Worm (Caenorhabditis elegans) whole organism, young adult: ENCODE data around the gene ari-2.

ENCODE experiments used
- B0019.2 ChIP-seq: fragments of 200-800 bp; sonication (Bioruptor generic); conservative IDR thresholded peaks from 2 replicates; pipeline ENCODE4 v1.3.6; 2022; ENCODE audit warnings: missing genetic modification reagents, missing genetic modification characterization, missing compliant biosample characterization
- B0336.3 ChIP-seq: fragments of 200-800 bp; sonication (Bioruptor generic); IDR thresholded peaks from 2 replicates; pipeline ENCODE4 v1.3.6; 2022; ENCODE audit warnings: missing genetic modification characterization, missing compliant biosample characterization
- D2030.7 ChIP-seq: fragments of 200-800 bp; sonication (Bioruptor generic); IDR thresholded peaks from 2 replicates; pipeline ENCODE4 v1.3.6; 2022; ENCODE audit warnings: missing genetic modification reagents, missing genetic modification characterization, missing compliant biosample characterization
- F37B4.10 ChIP-seq: fragments of 200-800 bp; sonication (Bioruptor generic); IDR thresholded peaks from 2 replicates; pipeline ENCODE4 v1.3.6; 2022; ENCODE audit warnings: missing genetic modification characterization, missing compliant biosample characterization
- F52B5.7 ChIP-seq: sonication (generic microtip); optimal IDR thresholded peaks from 2 replicates; lab custom pipeline; 2016; ENCODE audit warnings: mild to moderate bottlenecking, missing genetic modification characterization, missing compliant biosample characterization
- F57A8.1 ChIP-seq: fragments of 200-800 bp; sonication (Bioruptor generic); optimal IDR thresholded peaks from 2 replicates; lab custom pipeline; 2018; ENCODE audit warnings: mild to moderate bottlenecking, missing genetic modification characterization, moderate library complexity, missing compliant biosample characterization
- K12H6.12 ChIP-seq: fragments of 200-800 bp; sonication (Bioruptor generic); optimal IDR thresholded peaks from 2 replicates; lab custom pipeline; 2018; ENCODE audit warnings: mild to moderate bottlenecking, missing genetic modification characterization, missing compliant biosample characterization
- Y53G8AR.9 ChIP-seq: fragments of 200-800 bp; sonication (Bioruptor generic); conservative IDR thresholded peaks from 2 replicates; pipeline ENCODE4 v1.3.6; 2022; ENCODE audit warnings: missing genetic modification reagents, missing genetic modification characterization, missing compliant biosample characterization
- Y67H2A.10 ChIP-seq: fragments of 200-800 bp; sonication (Bioruptor generic); conservative IDR thresholded peaks from 2 replicates; pipeline ENCODE4 v1.3.6; 2022; ENCODE audit warnings: missing genetic modification reagents, missing genetic modification characterization, missing compliant biosample characterization
- Y79H2A.3 ChIP-seq: fragments of 200-800 bp; sonication (Bioruptor generic); conservative IDR thresholded peaks from 2 replicates; pipeline ENCODE4 v1.3.6; 2022; ENCODE audit warnings: missing genetic modification reagents, missing genetic modification characterization, missing compliant biosample characterization
- aptf-2 ChIP-seq: fragments of 200-800 bp; sonication (Bioruptor generic); conservative IDR thresholded peaks from 2 replicates; pipeline ENCODE4 v1.3.6; 2022; ENCODE audit warnings: missing genetic modification reagents, missing genetic modification characterization, missing compliant biosample characterization
- atf-7 ChIP-seq: sonication (generic microtip); optimal IDR thresholded peaks from 2 replicates; lab custom pipeline; 2017; ENCODE audit warnings: mild to moderate bottlenecking, missing genetic modification characterization, missing compliant biosample characterization
- athp-1 ChIP-seq: sonication (generic microtip); optimal IDR thresholded peaks from 2 replicates; lab custom pipeline; 2017; ENCODE audit warnings: mild to moderate bottlenecking, missing genetic modification characterization, missing compliant biosample characterization
- attf-5 ChIP-seq: fragments of 200-800 bp; sonication (Bioruptor generic); optimal IDR thresholded peaks from 2 replicates; lab custom pipeline; 2018; ENCODE audit warnings: mild to moderate bottlenecking, missing genetic modification characterization, missing compliant biosample characterization
- attf-6 ChIP-seq: fragments of 200-800 bp; sonication (Bioruptor generic); IDR thresholded peaks from 2 replicates; pipeline ENCODE4 v1.3.6; 2022; ENCODE audit warnings: missing genetic modification reagents, missing genetic modification characterization, missing compliant biosample characterization
- bed-2 ChIP-seq: fragments of 200-800 bp; sonication (Bioruptor generic); IDR thresholded peaks from 2 replicates; pipeline ENCODE4 v1.3.6; 2022; ENCODE audit warnings: missing genetic modification reagents, missing genetic modification characterization, missing compliant biosample characterization
- cebp-1 ChIP-seq, 2 experiments: fragments of 200-800 bp in 1 of 2; sonication (Bioruptor generic) in 1 of 2; sonication (generic microtip) in 1 of 2; IDR thresholded peaks in 1 of 2; optimal IDR thresholded peaks in 1 of 2; 2 replicates each; pipeline versions ENCODE4 v1.3.6 to Lab custom; 2017 to 2022; ENCODE audit warnings: missing compliant biosample characterization in 2 of 2, missing genetic modification characterization in 2 of 2, mild to moderate bottlenecking in 1 of 2, missing genetic modification reagents in 1 of 2, moderate library complexity in 1 of 2
- ceh-100 ChIP-seq: fragments of 200-800 bp; sonication (Bioruptor generic); IDR thresholded peaks from 2 replicates; pipeline ENCODE4 v1.3.6; 2022; ENCODE audit warnings: missing genetic modification reagents, missing genetic modification characterization, missing compliant biosample characterization
- ceh-79 ChIP-seq: sonication (generic microtip); optimal IDR thresholded peaks from 2 replicates; lab custom pipeline; 2017; ENCODE audit warnings: mild to moderate bottlenecking, missing genetic modification characterization, missing compliant biosample characterization
- ceh-91 ChIP-seq: fragments of 200-800 bp; sonication (Bioruptor generic); IDR thresholded peaks from 2 replicates; pipeline ENCODE4 v1.3.6; 2022; ENCODE audit warnings: missing genetic modification reagents, missing genetic modification characterization, missing compliant biosample characterization
- dpl-1 ChIP-seq: fragments of 150-350 bp; optimal IDR thresholded peaks from 2 replicates; lab custom pipeline; 2014; ENCODE audit warnings: missing biosample characterization, missing genetic modification reagents, missing genetic modification characterization
- efl-1 ChIP-seq: fragments of 150-350 bp; optimal IDR thresholded peaks from 2 replicates; lab custom pipeline; 2014; ENCODE audit warnings: missing biosample characterization, missing genetic modification reagents, missing genetic modification characterization
- fkh-3 ChIP-seq: sonication (generic microtip); optimal IDR thresholded peaks from 2 replicates; lab custom pipeline; 2016; ENCODE audit warnings: mild to moderate bottlenecking, missing genetic modification characterization, missing compliant biosample characterization
- him-1 ChIP-seq: sonication (generic microtip); optimal IDR thresholded peaks from 2 replicates; lab custom pipeline; 2016; ENCODE audit warnings: missing genotype, missing genetic modification reagents, missing genetic modification characterization, missing compliant biosample characterization
- hmg-1.2 ChIP-seq: fragments of 200-800 bp; sonication (Bioruptor generic); IDR thresholded peaks from 2 replicates; pipeline ENCODE4 v1.3.6; 2022; ENCODE audit warnings: missing genetic modification reagents, missing genetic modification characterization, missing compliant biosample characterization
- lir-1 ChIP-seq: fragments of 200-800 bp; sonication (Bioruptor generic); conservative IDR thresholded peaks from 2 replicates; pipeline ENCODE4 v1.3.6; 2022; ENCODE audit warnings: missing genetic modification reagents, missing genetic modification characterization, missing compliant biosample characterization
- lsl-1 ChIP-seq: fragments of 200-800 bp; sonication (Bioruptor generic); optimal IDR thresholded peaks from 2 replicates; lab custom pipeline; 2018; ENCODE audit warnings: mild to moderate bottlenecking, missing genetic modification characterization, moderate library complexity, missing compliant biosample characterization
- lsy-27 ChIP-seq: sonication (generic microtip); optimal IDR thresholded peaks from 2 replicates; lab custom pipeline; 2017; ENCODE audit warnings: missing genetic modification characterization, mild to moderate bottlenecking, missing compliant biosample characterization, antibody characterized with exemption, missing genotype, borderline replicate concordance; ENCODE audit not compliant: insufficient read depth
- madf-10 ChIP-seq: sonication (generic microtip); optimal IDR thresholded peaks from 2 replicates; lab custom pipeline; 2016; ENCODE audit warnings: mild to moderate bottlenecking, missing genetic modification characterization, missing compliant biosample characterization
- madf-8 ChIP-seq: fragments of 200-800 bp; sonication (Bioruptor generic); conservative IDR thresholded peaks from 2 replicates; pipeline ENCODE4 v1.3.6; 2022; ENCODE audit warnings: missing genetic modification reagents, missing genetic modification characterization, missing compliant biosample characterization
- mcd-1 ChIP-seq: fragments of 200-800 bp; sonication (Bioruptor generic); IDR thresholded peaks from 2 replicates; pipeline ENCODE4 v1.3.6; 2022; ENCODE audit warnings: missing genetic modification reagents, missing genetic modification characterization, missing compliant biosample characterization
- mel-28 ChIP-seq: sonication (generic microtip); optimal IDR thresholded peaks from 2 replicates; lab custom pipeline; 2016; ENCODE audit warnings: borderline replicate concordance, mild to moderate bottlenecking, missing genetic modification characterization, missing compliant biosample characterization
- mes-4 ChIP-seq: sonication (generic microtip); optimal IDR thresholded peaks from 2 replicates; lab custom pipeline; 2016; ENCODE audit warnings: missing genotype, missing genetic modification characterization, missing compliant biosample characterization
- mxl-1 ChIP-seq: sonication (generic microtip); optimal IDR thresholded peaks from 2 replicates; lab custom pipeline; 2016; ENCODE audit warnings: missing genetic modification characterization, missing compliant biosample characterization
- nfyb-1 ChIP-seq: fragments of 200-800 bp; sonication (Bioruptor generic); IDR thresholded peaks from 2 replicates; pipeline ENCODE4 v1.3.6; 2022; ENCODE audit warnings: missing genetic modification reagents, missing genetic modification characterization, missing compliant biosample characterization
- pbrm-1 ChIP-seq: fragments of 200-800 bp; sonication (Bioruptor generic); IDR thresholded peaks from 2 replicates; pipeline ENCODE4 v1.3.6; 2022; ENCODE audit warnings: missing genetic modification reagents, missing genetic modification characterization, missing compliant biosample characterization
- pha-4 ChIP-seq: fragments of 150-350 bp; sonication (generic microtip); optimal IDR thresholded peaks from 2 replicates; lab custom pipeline; 2014; ENCODE audit warnings: missing biosample characterization, missing genetic modification reagents, missing genetic modification characterization
- rec-8 ChIP-seq, 2 experiments: sonication (generic microtip); optimal IDR thresholded peaks; 2 replicates each; lab custom pipeline; 2016; ENCODE audit warnings: mild to moderate bottlenecking in 2 of 2, missing genetic modification characterization in 2 of 2, missing genetic modification reagents in 2 of 2, missing genotype in 2 of 2, missing biosample characterization in 1 of 2, missing compliant biosample characterization in 1 of 2, moderate library complexity in 1 of 2
- snpc-3.4 ChIP-seq: sonication (generic microtip); optimal IDR thresholded peaks from 2 replicates; lab custom pipeline; 2017; ENCODE audit warnings: missing genetic modification characterization, mild to moderate bottlenecking, missing compliant biosample characterization, antibody characterized with exemption, moderate library complexity, missing genotype, missing genetic modification reagents
- tbp1 ChIP-seq: fragments of 200-800 bp; sonication (Bioruptor generic); optimal IDR thresholded peaks from 2 replicates; lab custom pipeline; 2018; ENCODE audit warnings: mild to moderate bottlenecking, missing genetic modification characterization, missing compliant biosample characterization
- tbx-9 ChIP-seq: sonication (generic microtip); optimal IDR thresholded peaks from 2 replicates; lab custom pipeline; 2016; ENCODE audit warnings: borderline replicate concordance, missing genetic modification characterization, inconsistent platforms, missing compliant biosample characterization
- tlf-1 ChIP-seq: fragments of 200-800 bp; sonication (Bioruptor generic); optimal IDR thresholded peaks from 2 replicates; lab custom pipeline; 2018; ENCODE audit warnings: mild to moderate bottlenecking, missing genetic modification characterization, missing compliant biosample characterization
- unc-130 ChIP-seq: sonication (generic microtip); optimal IDR thresholded peaks from 2 replicates; lab custom pipeline; 2016; ENCODE audit warnings: missing genetic modification reagents, missing genetic modification characterization, missing compliant biosample characterization
- xnd-1 ChIP-seq: sonication (generic microtip); optimal IDR thresholded peaks from 2 replicates; lab custom pipeline; 2016; ENCODE audit warnings: missing genotype, missing genetic modification reagents, missing genetic modification characterization, missing compliant biosample characterization
- ztf-18 ChIP-seq: sonication (generic microtip); optimal IDR thresholded peaks from 2 replicates; lab custom pipeline; 2016; ENCODE audit warnings: missing genotype, mild to moderate bottlenecking, missing genetic modification characterization, missing compliant biosample characterization
- ztf-22 ChIP-seq: fragments of 200-800 bp; sonication (Bioruptor generic); optimal IDR thresholded peaks from 2 replicates; lab custom pipeline; 2018; ENCODE audit warnings: mild to moderate bottlenecking, missing genetic modification characterization, moderate library complexity, missing compliant biosample characterization
- ztf-25 ChIP-seq: fragments of 200-800 bp; sonication (Bioruptor generic); IDR thresholded peaks from 2 replicates; pipeline ENCODE4 v1.3.6; 2022; ENCODE audit warnings: missing genetic modification reagents, missing genetic modification characterization, missing compliant biosample characterization

Gene ari-2

DNA sequence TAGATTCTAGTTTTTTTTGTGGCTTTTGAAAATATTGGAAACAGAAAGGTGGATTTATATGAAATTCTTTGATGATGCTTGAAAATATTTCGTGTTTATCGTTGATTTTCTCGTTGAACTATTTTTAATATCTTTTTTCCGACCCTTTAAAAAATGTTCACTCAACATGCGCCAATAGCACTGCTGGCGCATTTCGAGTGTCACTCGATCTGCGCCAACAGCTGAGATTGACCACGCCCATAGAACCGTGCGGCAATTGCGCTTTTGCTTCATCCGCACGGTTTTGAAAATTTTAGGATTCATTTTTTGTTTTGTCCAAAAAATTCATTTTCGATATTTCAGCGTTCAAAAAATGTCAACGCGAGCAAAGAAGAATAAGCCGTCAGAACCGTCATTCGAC lies 9.6 kb upstream of the ari-2 start, which contains the start of gene tebp-2 (continued):
- TF ChIP-seq lsl-1 (GFP tag; lab: Kevin White, UChicago) (peak; percentile 67), Y53G8AR.9 (GFP tag; lab: Robert Waterston, UW) (peak; percentile 39; the same call in 1 of the 2 replicates), lsy-27 (tag; lab: Kevin White, UChicago) (no peak), nfyb-1 (GFP tag; lab: Robert Waterston, UW) (0 out of 2 replicates have a peak, but pooled peaks have one; percentile 38), ceh-91 (GFP tag; lab: Robert Waterston, UW) (peak; percentile 39; the same call in 1 of the 2 replicates), mcd-1 (peak; percentile 62), F57A8.1 (GFP tag; lab: Kevin White, UChicago) (no peak), fkh-3 (peak; percentile 43), mes-4 (tag; lab: Kevin White, UChicago) (peak; percentile 9), aptf-2 (GFP tag; lab: Robert Waterston, UW) (0 out of 2 replicates have a peak, but pooled peaks have one; percentile 34), efl-1 (peak; percentile 43), ceh-79 (tag; lab: Kevin White, UChicago) (peak; percentile 31), atf-7 (peak; percentile 1), cebp-1 (GFP tag; IDR thresholded peaks at IDR 0.05; lab: Robert Waterston, UW) (no peak), cebp-1 (tag; optimal IDR thresholded peaks at IDR 0.05; lab: Kevin White, UChicago) (peak; percentile 41), Y67H2A.10 (GFP tag; lab: Robert Waterston, UW) (no peak), attf-6 (peak; percentile 85), K12H6.12 (tag; lab: Kevin White, UChicago) (no peak), madf-10 (no peak), lir-1 (GFP tag; lab: Robert Waterston, UW) (no peak), pbrm-1 (GFP tag; lab: Robert Waterston, UW) (no peak), F52B5.7 (tag; lab: Kevin White, UChicago) (peak; percentile 57), snpc-3.4 (tag; lab: Kevin White, UChicago) (peak; percentile 90), athp-1 (tag; lab: Kevin White, UChicago) (peak; percentile 72), D2030.7 (GFP tag; lab: Robert Waterston, UW) (peak; percentile 78), ztf-22 (no peak), him-1 (tag; lab: Kevin White, UChicago) (peak; percentile 58), Y79H2A.3 (GFP tag; lab: Robert Waterston, UW) (0 out of 2 replicates have a peak, but pooled peaks have one; percentile 39), ztf-18 (peak; percentile 95), B0019.2 (peak; percentile 64; the same call in 1 of the 2 replicates), tlf-1 (GFP tag; lab: Kevin White, UChicago) (peak; percentile 68), dpl-1 (no peak), unc-130 (GFP tag; lab: Kevin White, UChicago) (peak; percentile 30), B0336.3 (GFP tag; lab: Robert Waterston, UW) (peak; percentile 82), xnd-1 (tag; lab: Kevin White, UChicago) (peak; percentile 55), madf-8 (GFP tag; lab: Robert Waterston, UW) (peak; percentile 40; the same call in 1 of the 2 replicates), tbx-9 (no peak), ceh-100 (GFP tag; lab: Robert Waterston, UW) (peak; percentile 51; the same call in 1 of the 2 replicates)

ce11 chrIV:5544609-5545214 lies 6.2 kb upstream of the ari-2 start, which contains the start of gene cec-6:
cec-6 (plus strand) TSS chrIV:5544860.
- TF ChIP-seq attf-5: no peak
- TF ChIP-seq mxl-1 (tag; lab: Kevin White, UChicago): no peak
- no peak for TF ChIP-seq ztf-25
- no peak for TF ChIP-seq ceh-100 (GFP tag; lab: Robert Waterston, UW)
- TF ChIP-seq tbp1 (GFP tag; lab: Kevin White, UChicago): no peak
- no peak for TF ChIP-seq F37B4.10 (GFP tag; lab: Robert Waterston, UW)
- TF ChIP-seq athp-1 (tag; lab: Kevin White, UChicago): peak; percentile 34
- TF ChIP-seq bed-2: no peak
- peak; percentile 11; the same call in 1 of the 2 replicates for TF ChIP-seq hmg-1.2
- no peak for TF ChIP-seq pha-4 (tag; lab: Kevin White, UChicago)
- no peak for TF ChIP-seq unc-130 (GFP tag; lab: Kevin White, UChicago)
- TF ChIP-seq rec-8 (tag; optimal IDR thresholded peaks at IDR 0.05; lab: Kevin White, UChicago): no peak
- TF ChIP-seq mel-28 (tag; lab: Kevin White, UChicago): no peak
